Fruit fly (Drosophila melanogaster): Measurements from ENCODE around the gene CG10300.
A peak's percentile ranks its signal among the peaks of the same experiment; 100 is the strongest.

Gene CG10300

dm6 chr3R:23669401-23670216 is 41.7 kb upstream of the CG10300 start, which contains the start of gene CG31145 (continued):
- TF ChIP-seq CG9139 (GFP tag; optimal IDR thresholded peaks at IDR 0.05) (peak; percentile 99), CG11294 (GFP tag; IDR thresholded peaks at IDR 0.05) (peak; percentile 99), CG4318 (GFP tag; optimal IDR thresholded peaks at IDR 0.05) (peak; percentile 100), Sox15 (GFP tag; optimal IDR thresholded peaks at IDR 0.05) (peak; percentile 100), salr (GFP tag; optimal IDR thresholded peaks at IDR 0.05) (peak; percentile 98 to 100), CG8632 (GFP tag; optimal IDR thresholded peaks at IDR 0.05) (peak; percentile 100), esn (GFP tag; optimal IDR thresholded peaks at IDR 0.05) (peak; percentile 100), fkh (GFP tag; optimal IDR thresholded peaks at IDR 0.05) (peak; percentile 98), CG11902 (GFP tag; optimal IDR thresholded peaks at IDR 0.05) (peak; percentile 99), CG34406 (GFP tag; optimal IDR thresholded peaks at IDR 0.05) (peak; percentile 100), CG7368 (GFP tag; optimal IDR thresholded peaks at IDR 0.05) (peak; percentile 99), CG1621 (tag; optimal IDR thresholded peaks at IDR 0.05) (peak; percentile 99), fd85E (GFP tag; optimal IDR thresholded peaks at IDR 0.05) (peak; percentile 98), Met (GFP tag; optimal IDR thresholded peaks at IDR 0.05) (peak; percentile 100), CG6163 (GFP tag; IDR thresholded peaks at IDR 0.05) (peak; percentile 99), pdm3 (GFP tag; optimal IDR thresholded peaks at IDR 0.05) (peak; percentile 100), CG6808 (GFP tag; optimal IDR thresholded peaks at IDR 0.05) (peak; percentile 98), net (GFP tag; optimal IDR thresholded peaks at IDR 0.05) (peak; percentile 100), Hr39 (GFP tag; optimal IDR thresholded peaks at IDR 0.05) (peak; percentile 100), eg (GFP tag; IDR thresholded peaks at IDR 0.05) (peak; percentile 99), Sox102F (GFP tag; optimal IDR thresholded peaks at IDR 0.05) (peak; percentile 100), CG16779 (tag; optimal IDR thresholded peaks at IDR 0.05) (peak; percentile 99), dac (GFP tag; optimal IDR thresholded peaks at IDR 0.05) (peak; percentile 100), Eip93F (GFP tag; optimal IDR thresholded peaks at IDR 0.05) (peak; percentile 98), CG3919 (GFP tag; optimal IDR thresholded peaks at IDR 0.05) (peak; percentile 100), CG32006 (GFP tag; optimal IDR thresholded peaks at IDR 0.05) (peak; percentile 100), CG6792 (GFP tag; optimal IDR thresholded peaks at IDR 0.05) (peak; percentile 100), OdsH (GFP tag; optimal IDR thresholded peaks at IDR 0.05) (peak; percentile 100), Ets21C (GFP tag; optimal IDR thresholded peaks at IDR 0.05) (peak; percentile 99), CG15336 (GFP tag; IDR thresholded peaks at IDR 0.05) (peak; percentile 100), topi (GFP tag; optimal IDR thresholded peaks at IDR 0.05) (peak; percentile 100), ss (GFP tag; optimal IDR thresholded peaks at IDR 0.05) (peak; percentile 97 to 99), CG8319 (GFP tag; optimal IDR thresholded peaks at IDR 0.05) (peak; percentile 99), Smox (GFP tag; optimal IDR thresholded peaks at IDR 0.05) (peak; percentile 100)

DNA sequence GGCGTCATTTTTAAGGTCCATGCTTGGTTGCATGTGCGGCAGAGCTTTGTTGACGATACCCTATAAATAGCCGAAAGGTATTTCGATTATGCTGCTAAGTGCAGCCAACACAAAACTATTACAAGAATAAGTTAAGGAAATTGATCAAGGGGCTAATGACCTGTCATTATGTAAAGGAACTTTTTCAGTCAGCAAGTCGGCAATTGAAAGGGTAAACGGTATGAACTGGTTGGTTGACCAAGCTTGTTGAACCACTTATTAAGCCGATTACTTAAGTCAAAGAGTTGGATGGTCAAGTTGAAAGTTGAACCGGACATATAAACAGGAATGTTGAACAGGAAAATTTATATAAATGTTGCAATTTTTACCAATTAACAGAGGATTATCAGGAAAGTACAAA is 38.2 kb upstream of the CG10300 start:
- TF ChIP-seq Eip75B (GFP tag; optimal IDR thresholded peaks at IDR 0.05) (no peak), CG32006 (GFP tag; optimal IDR thresholded peaks at IDR 0.05) (peak; percentile 8), cyc (GFP tag; optimal IDR thresholded peaks at IDR 0.05) (no peak), CG8119 (GFP tag; IDR thresholded peaks at IDR 0.05) (no peak), vri (GFP tag; optimal IDR thresholded peaks at IDR 0.05) (no peak), CG7368 (GFP tag; optimal IDR thresholded peaks at IDR 0.05) (peak; percentile 9), OdsH (GFP tag; optimal IDR thresholded peaks at IDR 0.05) (peak; percentile 10), CG16779 (tag; optimal IDR thresholded peaks at IDR 0.05) (no peak), acj6 (GFP tag; optimal IDR thresholded peaks at IDR 0.05) (no peak), CG3032 (tag; optimal IDR thresholded peaks at IDR 0.05) (no peak), CG6808 (GFP tag; optimal IDR thresholded peaks at IDR 0.05) (no peak), Hr4 (GFP tag; optimal IDR thresholded peaks at IDR 0.05) (peak; percentile 3), Sox15 (GFP tag; optimal IDR thresholded peaks at IDR 0.05) (peak; percentile 7), Eip78C (GFP tag) (peak; percentile 73), pdm3 (GFP tag; optimal IDR thresholded peaks at IDR 0.05) (peak; percentile 14), Hr39 (GFP tag; optimal IDR thresholded peaks at IDR 0.05) (no peak)
